Worm (Caenorhabditis elegans): Measurements from ENCODE around the gene F19B10.10.

- TF ChIP-seq ceh-48 (tag; optimal IDR thresholded peaks at IDR 0.05) (no peak), ceh-45 (GFP tag; IDR thresholded peaks at IDR 0.05) (no peak), ceh-19 (GFP tag; optimal IDR thresholded peaks at IDR 0.05) (no peak), ets-4 (tag; optimal IDR thresholded peaks at IDR 0.05) (no peak), ceh-9 (tag; optimal IDR thresholded peaks at IDR 0.05) (no peak), elt-2 (tag; optimal IDR thresholded peaks at IDR 0.05) (no peak), ceh-30 (tag; optimal IDR thresholded peaks at IDR 0.05) (no peak), ceh-2 (tag; optimal IDR thresholded peaks at IDR 0.05) (no peak), ama-1 (optimal IDR thresholded peaks at IDR 0.05) (no peak), fkh-10 (GFP tag; optimal IDR thresholded peaks at IDR 0.05) (no peak), pqm-1 (tag; optimal IDR thresholded peaks at IDR 0.05) (no peak), pha-4 (tag; optimal IDR thresholded peaks at IDR 0.05) (no peak), pax-1 (tag; optimal IDR thresholded peaks at IDR 0.05) (no peak), tbx-2 (tag; optimal IDR thresholded peaks at IDR 0.05) (no peak)
Observed at ce11 chrII:3647111-3647510, 34.1 kb downstream of the F19B10.10 start, which contains the start of gene fbxb-33.

Measured in whole organism, late embryonic.